Fruit fly (Drosophila melanogaster): ENCODE results near the gene Prosbeta6.

Gene Prosbeta6

dm6 chr3L:16581201-16581705 lies 29.0 kb downstream of the Prosbeta6 start, which contains the start of gene Smn:
TSS of gene Smn (minus strand) at chr3L:16581547.
- TF ChIP-seq pan (optimal IDR thresholded peaks at IDR 0.05) (no peak), Jra (GFP tag; optimal IDR thresholded peaks at IDR 0.05) (peak; percentile 85), foxo (GFP tag; optimal IDR thresholded peaks at IDR 0.05) (peak in 1 of 2 experiments; percentile 83), rgr (GFP tag; optimal IDR thresholded peaks at IDR 0.05) (peak; percentile 78), woc (GFP tag; optimal IDR thresholded peaks at IDR 0.05) (peak; percentile 70), psq (GFP tag; optimal IDR thresholded peaks at IDR 0.05) (peak; percentile 57), Myc (optimal IDR thresholded peaks at IDR 0.05) (peak; percentile 15), Sp1 (GFP tag; optimal IDR thresholded peaks at IDR 0.05) (peak; percentile 40), Dfd (GFP tag; optimal IDR thresholded peaks at IDR 0.05) (no peak), OdsH (GFP tag; optimal IDR thresholded peaks at IDR 0.05) (peak; percentile 66), usp (GFP tag; optimal IDR thresholded peaks at IDR 0.05) (no peak), Hr83 (GFP tag; optimal IDR thresholded peaks at IDR 0.05; ENCODE audit: poor library complexity, severe bottlenecking) (no peak), ey (GFP tag; optimal IDR thresholded peaks at IDR 0.05) (peak; percentile 63), sv (GFP tag; optimal IDR thresholded peaks at IDR 0.05) (no peak), Mio (GFP tag; optimal IDR thresholded peaks at IDR 0.05) (no peak), dmrt93B (GFP tag; optimal IDR thresholded peaks at IDR 0.05) (peak; percentile 59), CG32264 (GFP tag; optimal IDR thresholded peaks at IDR 0.05) (peak; percentile 55), Rel (GFP tag; optimal IDR thresholded peaks at IDR 0.05) (no peak), Rel (tag; optimal IDR thresholded peaks at IDR 0.05) (peak; percentile 84), br (GFP tag; optimal IDR thresholded peaks at IDR 0.05) (peak; percentile 76), dsf (GFP tag; optimal IDR thresholded peaks at IDR 0.05; ENCODE audit: borderline replicate concordance) (peak; percentile 39), HLH106 (tag; optimal IDR thresholded peaks at IDR 0.05) (peak; percentile 64), Hr78 (GFP tag; optimal IDR thresholded peaks at IDR 0.05) (no peak), Abd-B (GFP tag; optimal IDR thresholded peaks at IDR 0.05) (no peak), jim (GFP tag; optimal IDR thresholded peaks at IDR 0.05) (no peak), tai (GFP tag; optimal IDR thresholded peaks at IDR 0.05) (no peak), CG9705 (GFP tag; optimal IDR thresholded peaks at IDR 0.05) (peak; percentile 21), CrebA (GFP tag; optimal IDR thresholded peaks at IDR 0.05; ENCODE audit: borderline replicate concordance) (no peak), GATAd (GFP tag; optimal IDR thresholded peaks at IDR 0.05) (no peak), h (GFP tag; optimal IDR thresholded peaks at IDR 0.05) (peak; percentile 65), fru (GFP tag; optimal IDR thresholded peaks at IDR 0.05) (peak; percentile 73), lola (GFP tag; optimal IDR thresholded peaks at IDR 0.05) (no peak), N (GFP tag; optimal IDR thresholded peaks at IDR 0.05) (no peak), Hnf4 (GFP tag; optimal IDR thresholded peaks at IDR 0.05) (peak; percentile 85)

dm6 chr3L:16580049-16580448 lies 30.2 kb downstream of the Prosbeta6 start, which contains the start of gene nxf2:
TSS of gene nxf2 (minus strand) at chr3L:16580306.
- TF ChIP-seq dl (GFP tag; optimal IDR thresholded peaks at IDR 0.05; ENCODE audit: insufficient read depth in 1 of 2, partially characterized antibody in 2 of 2): no peak
- peak; percentile 14 for TF ChIP-seq HLH106 (tag; optimal IDR thresholded peaks at IDR 0.05)
- TF ChIP-seq Vsx2 (GFP tag; optimal IDR thresholded peaks at IDR 0.05; ENCODE audit: partially characterized antibody): no peak
- no peak for TF ChIP-seq fru (GFP tag; optimal IDR thresholded peaks at IDR 0.05)
- no peak for TF ChIP-seq sv (GFP tag; optimal IDR thresholded peaks at IDR 0.05)
- TF ChIP-seq Hnf4 (GFP tag; optimal IDR thresholded peaks at IDR 0.05): peak; percentile 42
- TF ChIP-seq Mio (GFP tag; optimal IDR thresholded peaks at IDR 0.05): no peak
- no peak for TF ChIP-seq tai (GFP tag; optimal IDR thresholded peaks at IDR 0.05)

- TF ChIP-seq CG9705 (GFP tag; optimal IDR thresholded peaks at IDR 0.05) (no peak), dmrt93B (GFP tag; optimal IDR thresholded peaks at IDR 0.05) (no peak), Hr78 (GFP tag; optimal IDR thresholded peaks at IDR 0.05) (no peak), lola (GFP tag; optimal IDR thresholded peaks at IDR 0.05) (no peak), Sp1 (GFP tag; optimal IDR thresholded peaks at IDR 0.05) (peak; percentile 15), Hr83 (GFP tag; optimal IDR thresholded peaks at IDR 0.05; ENCODE audit: poor library complexity, severe bottlenecking) (no peak), Dif (GFP tag; optimal IDR thresholded peaks at IDR 0.05; ENCODE audit: partially characterized antibody) (no peak), sage (GFP tag; optimal IDR thresholded peaks at IDR 0.05) (no peak), sv (GFP tag; optimal IDR thresholded peaks at IDR 0.05) (no peak), GATAd (GFP tag; optimal IDR thresholded peaks at IDR 0.05) (no peak), foxo (GFP tag; optimal IDR thresholded peaks at IDR 0.05) (no peak), psq (GFP tag; optimal IDR thresholded peaks at IDR 0.05) (no peak), fru (GFP tag; optimal IDR thresholded peaks at IDR 0.05) (peak; percentile 13), woc (GFP tag; optimal IDR thresholded peaks at IDR 0.05) (no peak), CG32264 (GFP tag; optimal IDR thresholded peaks at IDR 0.05) (no peak), HLH106 (tag; optimal IDR thresholded peaks at IDR 0.05) (peak; percentile 20), brk (GFP tag; optimal IDR thresholded peaks at IDR 0.05) (peak; percentile 37), Vsx2 (GFP tag; optimal IDR thresholded peaks at IDR 0.05; ENCODE audit: partially characterized antibody) (no peak), Jra (GFP tag; optimal IDR thresholded peaks at IDR 0.05) (no peak), dsf (GFP tag; optimal IDR thresholded peaks at IDR 0.05; ENCODE audit: borderline replicate concordance) (no peak), Rel (GFP tag; optimal IDR thresholded peaks at IDR 0.05) (no peak), Rel (tag; optimal IDR thresholded peaks at IDR 0.05) (peak; percentile 33), jim (GFP tag; optimal IDR thresholded peaks at IDR 0.05) (no peak), ey (GFP tag; optimal IDR thresholded peaks at IDR 0.05) (no peak), rgr (GFP tag; optimal IDR thresholded peaks at IDR 0.05) (no peak), Mio (GFP tag; optimal IDR thresholded peaks at IDR 0.05) (no peak), h (GFP tag; optimal IDR thresholded peaks at IDR 0.05) (no peak), dl (GFP tag; optimal IDR thresholded peaks at IDR 0.05; ENCODE audit: insufficient read depth in 1 of 2, partially characterized antibody in 2 of 2) (no peak), br (GFP tag; optimal IDR thresholded peaks at IDR 0.05) (no peak), Abd-B (GFP tag; optimal IDR thresholded peaks at IDR 0.05) (no peak), usp (GFP tag; optimal IDR thresholded peaks at IDR 0.05) (no peak), Myc (optimal IDR thresholded peaks at IDR 0.05) (no peak), pan (optimal IDR thresholded peaks at IDR 0.05) (no peak), Hnf4 (GFP tag; optimal IDR thresholded peaks at IDR 0.05) (peak; percentile 57), tai (GFP tag; optimal IDR thresholded peaks at IDR 0.05) (no peak), CrebA (GFP tag; optimal IDR thresholded peaks at IDR 0.05; ENCODE audit: borderline replicate concordance) (no peak)
Measured at dm6 chr3L:16574307-16574946, 35.8 kb downstream of the Prosbeta6 start, which contains the start of gene mbf1. TSS of gene mbf1 (plus strand) at chr3L:16574436.

All from whole organism, wandering third instar larva.